Fruit fly (Drosophila melanogaster) whole organism, embryonic: Measurements from ENCODE around the gene CG43367.
A peak's percentile ranks its signal among the peaks of the same experiment; 100 is the strongest.

Source experiments
- CG11504 ChIP-seq: fragments of 200-800 bp; sonication (Bioruptor generic); optimal IDR thresholded peaks from 3 replicates; lab custom pipeline; 2019; ENCODE audit warnings: missing biosample characterization, mild to moderate bottlenecking, missing genetic modification characterization, moderate library complexity
- CG13287 ChIP-seq: fragments of 200-800 bp; sonication (Bioruptor generic); IDR thresholded peaks from 2 replicates; pipeline ENCODE4 v1.3.6; 2022; ENCODE audit warnings: missing biosample characterization, missing genetic modification characterization; ENCODE audit not compliant: partially characterized antibody
- CG14441 ChIP-seq: fragments of 200-800 bp; sonication (Bioruptor generic); IDR thresholded peaks from 2 replicates; pipeline ENCODE4 v1.3.6; 2022; ENCODE audit warnings: missing biosample characterization, missing genetic modification characterization
- CG1529 ChIP-seq: fragments of 200-800 bp; sonication (Bioruptor generic); optimal IDR thresholded peaks from 3 replicates; lab custom pipeline; 2018; ENCODE audit warnings: missing biosample characterization, missing genetic modification characterization
- CG16813 ChIP-seq: fragments of 200-800 bp; sonication (Bioruptor generic); IDR thresholded peaks from 3 replicates; pipeline ENCODE4 v1.3.6; 2022; ENCODE audit warnings: missing biosample characterization, missing genetic modification characterization; ENCODE audit not compliant: partially characterized antibody
- CG2129 ChIP-seq: fragments of 200-800 bp; sonication (Bioruptor generic); IDR thresholded peaks from 2 replicates; pipeline ENCODE4 v1.3.6; 2022; ENCODE audit warnings: missing biosample characterization, missing genetic modification characterization; ENCODE audit not compliant: partially characterized antibody
- CG2202 ChIP-seq: fragments of 200-800 bp; sonication (Bioruptor generic); optimal IDR thresholded peaks from 2 replicates; lab custom pipeline; 2018; ENCODE audit warnings: missing biosample characterization, mild to moderate bottlenecking, missing genetic modification characterization
- CG30403 ChIP-seq: fragments of 200-800 bp; sonication (Bioruptor generic); optimal IDR thresholded peaks from 3 replicates; lab custom pipeline; 2016; ENCODE audit warnings: missing biosample characterization, missing genetic modification characterization
- CG31441 ChIP-seq: fragments of 200-800 bp; sonication (Bioruptor generic); IDR thresholded peaks from 2 replicates; pipeline ENCODE4 v1.3.6; 2022; ENCODE audit warnings: missing biosample characterization, missing genetic modification characterization
- CG8478 ChIP-seq: fragments of >200 bp; optimal IDR thresholded peaks from 2 replicates; lab custom pipeline; 2018
- CHES-1-like ChIP-seq: fragments of 200-800 bp; sonication (Bioruptor generic); optimal IDR thresholded peaks from 2 replicates; lab custom pipeline; 2016; ENCODE audit warnings: missing biosample characterization, missing genetic modification characterization
- Chrac-16 ChIP-seq: fragments of 200-800 bp; sonication (Bioruptor generic); optimal IDR thresholded peaks from 3 replicates; lab custom pipeline; 2016; ENCODE audit warnings: missing biosample characterization, missing genetic modification characterization
- D ChIP-seq, 2 experiments: fragments of 200-800 bp in 1 of 2; fragments of >200 bp in 1 of 2; sonication (Bioruptor generic) in 1 of 2; optimal IDR thresholded peaks; 2 replicates in 1 of 2; 3 replicates in 1 of 2; lab custom pipeline; 2017; ENCODE audit warnings: mild to moderate bottlenecking in 1 of 2, missing biosample characterization in 1 of 2, missing genetic modification characterization in 1 of 2, missing genetic modification reagents in 1 of 2
- Dbx ChIP-seq: fragments of 200-800 bp; sonication (Bioruptor generic); IDR thresholded peaks from 3 replicates; pipeline ENCODE4 v1.3.6; 2022; ENCODE audit warnings: missing biosample characterization, missing genetic modification characterization
- Dip3 ChIP-seq: fragments of 200-800 bp; sonication (Bioruptor generic); optimal IDR thresholded peaks from 3 replicates; lab custom pipeline; 2016; ENCODE audit warnings: missing biosample characterization, missing genetic modification characterization
- Dp ChIP-seq: fragments of 200-800 bp; sonication (Bioruptor generic); optimal IDR thresholded peaks from 2 replicates; lab custom pipeline; 2018; ENCODE audit warnings: missing biosample characterization, mild to moderate bottlenecking, missing genetic modification characterization, moderate library complexity
- E2f2 ChIP-seq: fragments of 200-800 bp; sonication (Bioruptor generic); IDR thresholded peaks from 2 replicates; pipeline ENCODE4 v1.3.6; 2022; ENCODE audit warnings: missing biosample characterization, missing genetic modification characterization
- H15 ChIP-seq: fragments of 200-800 bp; sonication (Bioruptor generic); IDR thresholded peaks from 3 replicates; pipeline ENCODE4 v1.3.6; 2022; ENCODE audit warnings: missing biosample characterization, missing genetic modification characterization
- HLH3B ChIP-seq: fragments of 200-800 bp; sonication (Bioruptor generic); IDR thresholded peaks from 2 replicates; pipeline ENCODE4 v1.3.6; 2022; ENCODE audit warnings: missing biosample characterization, missing genetic modification characterization
- Lhr ChIP-seq: fragments of 200-800 bp; sonication (Bioruptor generic); optimal IDR thresholded peaks from 3 replicates; lab custom pipeline; 2017; ENCODE audit warnings: mild to moderate bottlenecking, missing biosample characterization, missing genetic modification reagents, missing genetic modification characterization
- MESR4 ChIP-seq: fragments of 200-800 bp; sonication (Bioruptor generic); optimal IDR thresholded peaks from 2 replicates; lab custom pipeline; 2018; ENCODE audit warnings: missing biosample characterization, mild to moderate bottlenecking, missing genetic modification characterization, moderate library complexity
- NC2β ChIP-seq: fragments of 200-800 bp; sonication (Bioruptor generic); optimal IDR thresholded peaks from 2 replicates; lab custom pipeline; 2016; ENCODE audit warnings: missing biosample characterization, missing genetic modification characterization
- Nf-YB ChIP-seq: fragments of 200-800 bp; sonication (Bioruptor generic); optimal IDR thresholded peaks from 3 replicates; lab custom pipeline; 2019; ENCODE audit warnings: missing biosample characterization, mild to moderate bottlenecking, missing genetic modification characterization, moderate library complexity
- Oli ChIP-seq: fragments of 200-800 bp; sonication (Bioruptor generic); optimal IDR thresholded peaks from 2 replicates; lab custom pipeline; 2018; ENCODE audit warnings: missing biosample characterization, mild to moderate bottlenecking, missing genetic modification characterization, moderate library complexity
- Poxn ChIP-seq: fragments of 200-800 bp; sonication (Bioruptor generic); IDR thresholded peaks from 2 replicates; pipeline ENCODE4 v1.3.6; 2022; ENCODE audit warnings: missing biosample characterization, missing genetic modification characterization
- Sry-β ChIP-seq: fragments of 200-800 bp; sonication (Bioruptor generic); optimal IDR thresholded peaks from 2 replicates; lab custom pipeline; 2018; ENCODE audit warnings: missing biosample characterization, mild to moderate bottlenecking, missing genetic modification characterization, moderate library complexity
- Ssrp ChIP-seq: fragments of 200-800 bp; sonication (Bioruptor generic); optimal IDR thresholded peaks from 2 replicates; lab custom pipeline; 2018; ENCODE audit warnings: missing biosample characterization, mild to moderate bottlenecking, missing genetic modification characterization, moderate library complexity
- Stat92E ChIP-seq, 3 experiments: fragments of >200 bp in 2 of 3; fragments of 200-800 bp in 1 of 3; sonication (Bioruptor generic) in 1 of 3; optimal IDR thresholded peaks; 2 replicates each; lab custom pipeline; 2017 to 2019; ENCODE audit warnings: missing biosample characterization in 3 of 3, missing genetic modification characterization in 3 of 3, mild to moderate bottlenecking in 1 of 3, moderate library complexity in 1 of 3
- Taf1 ChIP-seq: fragments of 200-800 bp; sonication (Bioruptor generic); IDR thresholded peaks from 2 replicates; pipeline ENCODE4 v1.3.6; 2022; ENCODE audit warnings: missing biosample characterization, missing genetic modification characterization
- ap ChIP-seq: fragments of 200-800 bp; sonication (Bioruptor generic); IDR thresholded peaks from 2 replicates; pipeline ENCODE4 v1.3.6; 2022; ENCODE audit warnings: missing biosample characterization, missing genetic modification characterization
- bsh ChIP-seq, 2 experiments: fragments of 200-800 bp; sonication (Bioruptor generic); optimal IDR thresholded peaks; 2 replicates each; lab custom pipeline; 2017 to 2018; ENCODE audit warnings: mild to moderate bottlenecking in 2 of 2, missing biosample characterization in 2 of 2, missing genetic modification characterization in 2 of 2, moderate library complexity in 1 of 2
- ems ChIP-seq: fragments of 200-800 bp; sonication (Bioruptor generic); optimal IDR thresholded peaks from 3 replicates; lab custom pipeline; 2016; ENCODE audit warnings: missing biosample characterization, missing genetic modification characterization
- fu2 ChIP-seq: fragments of 200-800 bp; sonication (Bioruptor generic); optimal IDR thresholded peaks from 2 replicates; lab custom pipeline; 2016; ENCODE audit warnings: missing biosample characterization, missing genetic modification characterization
- gcm2 ChIP-seq: fragments of 200-800 bp; sonication (Bioruptor generic); optimal IDR thresholded peaks from 2 replicates; lab custom pipeline; 2016; ENCODE audit warnings: missing biosample characterization, missing genetic modification characterization
- grn ChIP-seq: fragments of 200-800 bp; sonication (Bioruptor generic); optimal IDR thresholded peaks from 3 replicates; lab custom pipeline; 2017; ENCODE audit warnings: missing biosample characterization, missing genetic modification characterization
- ind ChIP-seq: fragments of 200-800 bp; sonication (Bioruptor generic); optimal IDR thresholded peaks from 3 replicates; lab custom pipeline; 2016; ENCODE audit warnings: missing biosample characterization, missing genetic modification characterization
- kah ChIP-seq: fragments of 200-800 bp; sonication (Bioruptor generic); optimal IDR thresholded peaks from 2 replicates; lab custom pipeline; 2018; ENCODE audit warnings: missing biosample characterization, mild to moderate bottlenecking, missing genetic modification characterization
- klu ChIP-seq: fragments of 200-800 bp; sonication (Bioruptor generic); IDR thresholded peaks from 2 replicates; pipeline ENCODE4 v1.3.6; 2022; ENCODE audit warnings: missing biosample characterization, missing genetic modification characterization
- lov ChIP-seq, 2 experiments: fragments of 200-800 bp in 1 of 2; fragments of >200 bp in 1 of 2; sonication (Bioruptor generic) in 1 of 2; IDR thresholded peaks in 1 of 2; optimal IDR thresholded peaks in 1 of 2; 2 replicates in 1 of 2; 3 replicates in 1 of 2; pipeline versions ENCODE4 v1.3.6 to Lab custom; 2017 to 2022; ENCODE audit warnings: missing biosample characterization in 1 of 2, missing genetic modification characterization in 1 of 2
- mirr ChIP-seq: fragments of 200-800 bp; sonication (Bioruptor generic); optimal IDR thresholded peaks from 3 replicates; lab custom pipeline; 2018; ENCODE audit warnings: missing biosample characterization, mild to moderate bottlenecking, missing genetic modification characterization
- nmo ChIP-seq: fragments of 200-800 bp; sonication (Bioruptor generic); optimal IDR thresholded peaks from 2 replicates; lab custom pipeline; 2018; ENCODE audit warnings: missing biosample characterization, mild to moderate bottlenecking, missing genetic modification characterization, moderate library complexity
- p53 ChIP-seq: fragments of 200-800 bp; sonication (Bioruptor generic); optimal IDR thresholded peaks from 2 replicates; lab custom pipeline; 2016; ENCODE audit warnings: missing biosample characterization, missing genetic modification characterization
- peb ChIP-seq: fragments of 200-800 bp; sonication (Bioruptor generic); IDR thresholded peaks from 2 replicates; pipeline ENCODE4 v1.3.6; 2022; ENCODE audit warnings: missing biosample characterization, missing genetic modification characterization
- schlank ChIP-seq: fragments of 200-800 bp; sonication (Bioruptor generic); optimal IDR thresholded peaks from 2 replicates; lab custom pipeline; 2018; ENCODE audit warnings: missing biosample characterization, mild to moderate bottlenecking, missing genetic modification characterization
- stwl ChIP-seq: fragments of 200-800 bp; sonication (Bioruptor generic); optimal IDR thresholded peaks from 3 replicates; lab custom pipeline; 2018; ENCODE audit warnings: missing biosample characterization, mild to moderate bottlenecking, missing genetic modification characterization, moderate library complexity
- ttk ChIP-seq: fragments of 200-800 bp; sonication (Bioruptor generic); IDR thresholded peaks from 2 replicates; pipeline ENCODE4 v2.1.2; 2022; ENCODE audit warnings: missing biosample characterization, missing genetic modification characterization
- usp ChIP-seq: fragments of >200 bp; optimal IDR thresholded peaks from 2 replicates; lab custom pipeline; 2017; ENCODE audit warnings: missing biosample characterization, missing genetic modification characterization

CG43367 gene

DNA sequence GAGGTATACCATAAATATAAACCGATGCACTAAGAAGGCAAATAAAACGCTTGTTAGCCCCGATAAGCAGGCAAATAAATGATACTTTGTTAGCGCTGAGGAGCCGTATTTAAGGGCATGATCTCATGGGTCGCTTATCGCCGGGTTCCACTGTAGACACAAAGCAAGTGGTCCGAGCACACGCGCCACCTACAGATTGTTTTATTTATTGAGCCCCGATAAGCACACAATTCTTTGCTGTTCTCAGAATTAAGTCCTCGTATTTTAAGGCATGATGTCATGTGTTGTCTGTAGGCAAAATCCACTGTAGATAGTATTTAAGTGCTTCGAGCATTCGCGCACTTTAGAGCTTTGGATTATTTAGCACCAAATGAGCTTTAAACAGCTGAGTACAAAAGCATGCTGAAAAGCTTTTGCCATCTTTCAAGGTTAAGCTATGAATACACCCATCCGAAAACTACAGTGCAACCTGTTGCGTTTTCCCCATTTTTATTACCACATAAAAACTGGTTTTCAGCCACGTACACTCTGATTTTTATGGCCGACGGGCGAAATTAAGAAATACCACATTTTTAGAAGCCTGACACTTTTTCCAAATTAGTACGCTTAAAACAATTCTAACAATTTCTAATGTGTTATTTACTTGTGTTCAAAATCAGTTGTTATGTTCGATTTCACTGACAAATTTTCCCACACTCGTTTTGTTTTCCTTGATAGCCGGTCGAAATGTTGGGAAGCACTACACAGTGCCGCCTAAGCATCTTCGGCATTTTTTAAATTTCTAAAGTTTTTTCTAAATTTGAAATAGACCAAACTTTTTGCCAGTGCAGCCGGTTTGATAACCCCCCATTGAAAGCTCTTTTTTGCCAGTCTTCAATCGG is 45.9 kb downstream of the CG43367 start, which contains the start of gene Sqor (continued):
- TF ChIP-seq NC2β (GFP tag; lab: Kevin White, UChicago): peak; percentile 64
- no peak for TF ChIP-seq usp (GFP tag; lab: Kevin White, UChicago)
- peak; percentile 68 for TF ChIP-seq Nf-YB (GFP tag; lab: Kevin White, UChicago)
- TF ChIP-seq p53 (GFP tag; lab: Kevin White, UChicago): peak; percentile 79
- peak; percentile 8 for TF ChIP-seq grn (GFP tag; lab: Kevin White, UChicago)
- TF ChIP-seq mirr (GFP tag; lab: Kevin White, UChicago): no peak
- peak; percentile 23 for TF ChIP-seq Dp (GFP tag; lab: Kevin White, UChicago)
- TF ChIP-seq ind (GFP tag; lab: Kevin White, UChicago): peak; percentile 79
- TF ChIP-seq ap (GFP tag; lab: Robert Waterston, UW): peak; percentile 54
- no peak for TF ChIP-seq lov (optimal IDR thresholded peaks at IDR 0.05; lab: Kevin White, UChicago)
- TF ChIP-seq lov (GFP tag; IDR thresholded peaks at IDR 0.05; lab: Robert Waterston, UW): peak; percentile 59; the same call in 1 of the 3 replicates
- peak in 1 of 3 experiments; percentile 75 for TF ChIP-seq Stat92E (GFP tag; optimal IDR thresholded peaks at IDR 0.05; lab: Kevin White, UChicago)
- TF ChIP-seq Oli (tag; lab: Kevin White, UChicago): peak; percentile 87
- TF ChIP-seq H15: peak; percentile 58; the same call in 2 of the 3 replicates

DNA sequence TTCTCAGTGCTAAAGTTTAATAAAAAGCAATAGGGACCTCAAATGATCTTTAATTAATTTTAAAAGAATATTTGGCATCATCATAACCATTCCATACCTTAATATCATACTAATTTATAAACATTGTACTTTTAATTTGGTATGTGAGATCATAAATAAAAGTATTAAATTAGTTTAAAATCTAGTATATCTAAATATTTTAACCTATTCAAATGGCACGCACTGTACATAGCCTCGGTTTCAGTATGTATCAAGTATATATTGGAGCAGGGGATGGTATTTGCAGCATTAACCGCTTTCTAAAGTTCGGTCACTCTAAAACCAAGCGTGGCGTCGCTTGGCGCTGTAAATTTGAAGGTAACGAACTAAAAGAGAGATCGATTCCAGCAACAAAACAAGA is 48.6 kb downstream of the CG43367 start, which contains the start of gene pav:
Gene pav, plus strand, starts transcription at position 307 of the 400 bp plus-strand sequence.
- TF ChIP-seq CG1529: no peak
- peak in 1 of 2 experiments; percentile 41 for TF ChIP-seq bsh (GFP tag; optimal IDR thresholded peaks at IDR 0.05; lab: Kevin White, UChicago)
- no peak for TF ChIP-seq Sry-β
- TF ChIP-seq kah (GFP tag; lab: Kevin White, UChicago): no peak
- TF ChIP-seq E2f2 (GFP tag; lab: Robert Waterston, UW): peak; percentile 93
- TF ChIP-seq Chrac-16 (GFP tag; lab: Kevin White, UChicago): peak; percentile 14
- peak; percentile 55 for TF ChIP-seq CG14441
- no peak for TF ChIP-seq Ssrp (tag; lab: Kevin White, UChicago)
- TF ChIP-seq Dbx: peak; percentile 35; the same call in 1 of the 3 replicates
- peak; percentile 39; the same call in 1 of the 2 replicates for TF ChIP-seq Taf1 (GFP tag; lab: Robert Waterston, UW)
- TF ChIP-seq CG13287 (GFP tag; lab: Robert Waterston, UW): no peak; the same call in 1 of the 2 replicates
- TF ChIP-seq CG2129 (GFP tag; lab: Robert Waterston, UW): no peak
- TF ChIP-seq nmo (GFP tag; lab: Kevin White, UChicago): peak; percentile 60
- TF ChIP-seq CHES-1-like (GFP tag; lab: Kevin White, UChicago): no peak
- TF ChIP-seq CG16813 (GFP tag; lab: Robert Waterston, UW): no peak
- no peak for TF ChIP-seq fu2 (GFP tag; lab: Kevin White, UChicago)
- no peak for TF ChIP-seq peb
- TF ChIP-seq schlank (tag; lab: Kevin White, UChicago): no peak
- TF ChIP-seq CG30403 (GFP tag; lab: Kevin White, UChicago): peak; percentile 54
- no peak; the same call in 1 of the 2 replicates for TF ChIP-seq CG31441
- no peak for TF ChIP-seq CG11504 (tag; lab: Kevin White, UChicago)
- no peak for TF ChIP-seq Poxn (GFP tag; lab: Robert Waterston, UW)
- no peak for TF ChIP-seq D (optimal IDR thresholded peaks at IDR 0.05; lab: Kevin White, UChicago)
- no peak for TF ChIP-seq D (GFP tag; optimal IDR thresholded peaks at IDR 0.05; lab: Kevin White, UChicago)
- TF ChIP-seq CG2202: no peak
- TF ChIP-seq Dip3: no peak
- no peak for TF ChIP-seq HLH3B
- no peak for TF ChIP-seq ems (GFP tag; lab: Kevin White, UChicago)
- peak; percentile 46 for TF ChIP-seq MESR4 (GFP tag; lab: Kevin White, UChicago)
- peak; percentile 39 for TF ChIP-seq stwl
- TF ChIP-seq CG8478 (lab: Kevin White, UChicago): no peak
- no peak for TF ChIP-seq klu (GFP tag; lab: Robert Waterston, UW)
- no peak for TF ChIP-seq gcm2 (GFP tag; lab: Kevin White, UChicago)
- no peak for TF ChIP-seq ttk (GFP tag; lab: Robert Waterston, UW)
- TF ChIP-seq Lhr (GFP tag; lab: Kevin White, UChicago): no peak
